Fruit fly (Drosophila melanogaster) S2 (cell line): ENCODE data around the gene Pdf.

Experiments used
- CG8478 ChIP-seq: fragments of >200 bp; optimal IDR thresholded peaks from 2 replicates; lab custom pipeline; 2018
- CTCF ChIP-seq, 2 experiments: fragments of >200 bp; optimal IDR thresholded peaks; 2 replicates each; lab custom pipeline; 2018

- TF ChIP-seq CG8478 (no peak), CTCF (optimal IDR thresholded peaks at IDR 0.05; lab: Kevin White, UChicago) (no peak)
Measured at dm6 chr3R:26464370-26464769, 8.4 kb upstream of the Pdf start.
